Fruit fly (Drosophila melanogaster) whole organism, embryonic: Measurements from ENCODE around the gene CG6066.
A peak's percentile ranks its signal among the peaks of the same experiment; 100 is the strongest.

ENCODE experiments used
- CG10431 ChIP-seq: fragments of 200-800 bp; sonication (Bioruptor generic); optimal IDR thresholded peaks from 3 replicates; lab custom pipeline; 2018; ENCODE audit warnings: missing biosample characterization, mild to moderate bottlenecking, missing genetic modification characterization
- CG10654 ChIP-seq: fragments of 200-800 bp; sonication (Bioruptor generic); optimal IDR thresholded peaks from 2 replicates; lab custom pipeline; 2016; ENCODE audit warnings: missing biosample characterization, missing genetic modification characterization
- CG11723 ChIP-seq: fragments of 200-800 bp; sonication (Bioruptor generic); optimal IDR thresholded peaks from 2 replicates; lab custom pipeline; 2017; ENCODE audit warnings: missing biosample characterization, mild to moderate bottlenecking, missing genetic modification characterization
- CG12659 ChIP-seq: fragments of 200-800 bp; sonication (Bioruptor generic); optimal IDR thresholded peaks from 3 replicates; lab custom pipeline; 2017; ENCODE audit warnings: mild to moderate bottlenecking, missing biosample characterization, missing genetic modification reagents, missing genetic modification characterization
- CG13287 ChIP-seq: fragments of 200-800 bp; sonication (Bioruptor generic); IDR thresholded peaks from 2 replicates; pipeline ENCODE4 v1.3.6; 2022; ENCODE audit warnings: missing biosample characterization, missing genetic modification characterization; ENCODE audit not compliant: partially characterized antibody
- CG13624 ChIP-seq: fragments of 200-800 bp; sonication (Bioruptor generic); optimal IDR thresholded peaks from 2 replicates; lab custom pipeline; 2016; ENCODE audit warnings: missing biosample characterization, missing genetic modification characterization
- CG1602 ChIP-seq: fragments of 200-800 bp; sonication (Bioruptor generic); optimal IDR thresholded peaks from 3 replicates; lab custom pipeline; 2016; ENCODE audit warnings: missing biosample characterization, missing genetic modification characterization
- CG17385 ChIP-seq: fragments of 200-800 bp; sonication (Bioruptor generic); optimal IDR thresholded peaks from 3 replicates; lab custom pipeline; 2018; ENCODE audit warnings: missing biosample characterization, mild to moderate bottlenecking, missing genetic modification characterization
- CG17802 ChIP-seq: fragments of 200-800 bp; sonication (Bioruptor generic); optimal IDR thresholded peaks from 2 replicates; lab custom pipeline; 2018; ENCODE audit warnings: missing biosample characterization, mild to moderate bottlenecking, missing genetic modification characterization, moderate library complexity
- CG1792 ChIP-seq: fragments of 200-800 bp; sonication (Bioruptor generic); optimal IDR thresholded peaks from 2 replicates; lab custom pipeline; 2016; ENCODE audit warnings: missing biosample characterization, missing genetic modification characterization
- CG3163 ChIP-seq: fragments of 200-800 bp; sonication (Bioruptor generic); optimal IDR thresholded peaks from 3 replicates; lab custom pipeline; 2016; ENCODE audit warnings: missing biosample characterization, missing genetic modification characterization
- CG34224 ChIP-seq: fragments of 200-800 bp; sonication (Bioruptor generic); IDR thresholded peaks from 3 replicates; pipeline ENCODE4 v1.3.6; 2022; ENCODE audit warnings: missing biosample characterization, missing genetic modification characterization; ENCODE audit not compliant: partially characterized antibody
- CG34422 ChIP-seq: fragments of 200-800 bp; sonication (Bioruptor generic); IDR thresholded peaks from 3 replicates; pipeline ENCODE4 v1.3.6; 2022; ENCODE audit warnings: missing biosample characterization, missing genetic modification characterization
- CG3847 ChIP-seq: fragments of 200-800 bp; sonication (Bioruptor generic); IDR thresholded peaks from 2 replicates; pipeline ENCODE4 v1.3.6; 2022; ENCODE audit warnings: missing biosample characterization, missing genetic modification characterization
- CG3995 ChIP-seq: fragments of 200-800 bp; sonication (Bioruptor generic); optimal IDR thresholded peaks from 3 replicates; lab custom pipeline; 2016; ENCODE audit warnings: missing biosample characterization, missing genetic modification characterization
- CG43689 ChIP-seq: fragments of 200-800 bp; sonication (Bioruptor generic); IDR thresholded peaks from 2 replicates; pipeline ENCODE4 v1.3.6; 2022; ENCODE audit warnings: missing biosample characterization, missing genetic modification characterization
- CG7372 ChIP-seq: fragments of 200-800 bp; sonication (Bioruptor generic); IDR thresholded peaks from 2 replicates; pipeline ENCODE4 v1.3.6; 2022; ENCODE audit warnings: missing biosample characterization, missing genetic modification characterization
- CG7928 ChIP-seq: fragments of 200-800 bp; sonication (Bioruptor generic); optimal IDR thresholded peaks from 2 replicates; lab custom pipeline; 2017; ENCODE audit warnings: missing biosample characterization, mild to moderate bottlenecking, missing genetic modification characterization
- Camta ChIP-seq: fragments of 200-800 bp; sonication (Bioruptor generic); optimal IDR thresholded peaks from 2 replicates; lab custom pipeline; 2016; ENCODE audit warnings: missing biosample characterization, missing genetic modification characterization
- Dek ChIP-seq: fragments of 200-800 bp; sonication (Bioruptor generic); optimal IDR thresholded peaks from 3 replicates; lab custom pipeline; 2019; ENCODE audit warnings: missing biosample characterization, mild to moderate bottlenecking, missing genetic modification characterization, moderate library complexity
- Doc3 ChIP-seq: fragments of 200-800 bp; sonication (Bioruptor generic); IDR thresholded peaks from 3 replicates; pipeline ENCODE4 v1.3.6; 2022; ENCODE audit warnings: missing biosample characterization, missing genetic modification characterization; ENCODE audit not compliant: partially characterized antibody
- ERR ChIP-seq: fragments of 200-800 bp; sonication (Bioruptor generic); optimal IDR thresholded peaks from 2 replicates; lab custom pipeline; 2016; ENCODE audit warnings: missing biosample characterization, missing genetic modification characterization
- Fer1 ChIP-seq: fragments of 200-800 bp; sonication (Bioruptor generic); optimal IDR thresholded peaks from 2 replicates; lab custom pipeline; 2017; ENCODE audit warnings: missing biosample characterization, mild to moderate bottlenecking, missing genetic modification characterization
- Fer2 ChIP-seq: fragments of 200-800 bp; sonication (Bioruptor generic); optimal IDR thresholded peaks from 2 replicates; lab custom pipeline; 2018; ENCODE audit warnings: missing biosample characterization, mild to moderate bottlenecking, missing genetic modification characterization, moderate library complexity
- HLH54F ChIP-seq: fragments of 200-800 bp; sonication (Bioruptor generic); optimal IDR thresholded peaks from 3 replicates; lab custom pipeline; 2016; ENCODE audit warnings: missing biosample characterization, missing genetic modification characterization
- Hr3 ChIP-seq: fragments of 200-800 bp; sonication (Bioruptor generic); optimal IDR thresholded peaks from 3 replicates; lab custom pipeline; 2016; ENCODE audit warnings: missing biosample characterization, missing genetic modification characterization
- Hsf ChIP-seq: fragments of 200-800 bp; sonication (Bioruptor generic); optimal IDR thresholded peaks from 3 replicates; lab custom pipeline; 2016; ENCODE audit warnings: missing biosample characterization, missing genetic modification characterization
- Lim3 ChIP-seq: fragments of 200-800 bp; sonication (Bioruptor generic); IDR thresholded peaks from 2 replicates; pipeline ENCODE4 v1.3.6; 2022; ENCODE audit warnings: missing biosample characterization, missing genetic modification characterization
- Mrtf ChIP-seq: fragments of 200-800 bp; sonication (Bioruptor generic); IDR thresholded peaks from 3 replicates; pipeline ENCODE4 v1.3.6; 2022; ENCODE audit warnings: missing biosample characterization, missing genetic modification characterization
- Oaz ChIP-seq: fragments of 200-800 bp; sonication (Bioruptor generic); IDR thresholded peaks from 2 replicates; pipeline ENCODE4 v1.3.6; 2022; ENCODE audit warnings: missing biosample characterization, missing genetic modification characterization
- Six4 ChIP-seq: fragments of 200-800 bp; sonication (Bioruptor generic); optimal IDR thresholded peaks from 2 replicates; lab custom pipeline; 2016; ENCODE audit warnings: missing biosample characterization, missing genetic modification characterization
- Ssrp ChIP-seq: fragments of 200-800 bp; sonication (Bioruptor generic); optimal IDR thresholded peaks from 2 replicates; lab custom pipeline; 2018; ENCODE audit warnings: missing biosample characterization, mild to moderate bottlenecking, missing genetic modification characterization, moderate library complexity
- Tbp ChIP-seq: fragments of >200 bp; optimal IDR thresholded peaks from 2 replicates; lab custom pipeline; 2018; ENCODE audit warnings: missing biosample characterization, missing genetic modification characterization
- bbx ChIP-seq: fragments of 200-800 bp; sonication (Bioruptor generic); IDR thresholded peaks from 2 replicates; pipeline ENCODE4 v1.3.6; 2022; ENCODE audit warnings: missing biosample characterization, missing genetic modification characterization; ENCODE audit not compliant: partially characterized antibody
- br ChIP-seq: fragments of >200 bp; optimal IDR thresholded peaks from 2 replicates; lab custom pipeline; 2017
- bsh ChIP-seq, 2 experiments: fragments of 200-800 bp; sonication (Bioruptor generic); optimal IDR thresholded peaks; 2 replicates each; lab custom pipeline; 2017 to 2018; ENCODE audit warnings: mild to moderate bottlenecking in 2 of 2, missing biosample characterization in 2 of 2, missing genetic modification characterization in 2 of 2, moderate library complexity in 1 of 2
- eve ChIP-seq, 2 experiments: fragments of >200 bp; optimal IDR thresholded peaks; 2 replicates each; lab custom pipeline; 2017; ENCODE audit warnings: missing biosample characterization in 2 of 2, missing genetic modification characterization in 2 of 2
- h ChIP-seq: fragments of >200 bp; optimal IDR thresholded peaks from 2 replicates; lab custom pipeline; 2017
- kni ChIP-seq: fragments of 200-800 bp; sonication (Bioruptor generic); optimal IDR thresholded peaks from 3 replicates; lab custom pipeline; 2017; ENCODE audit warnings: mild to moderate bottlenecking, missing biosample characterization, missing genetic modification reagents, missing genetic modification characterization
- lmd ChIP-seq: fragments of 200-800 bp; sonication (Bioruptor generic); IDR thresholded peaks from 2 replicates; pipeline ENCODE4 v1.3.6; 2022; ENCODE audit warnings: missing biosample characterization, missing genetic modification characterization
- nmo ChIP-seq: fragments of 200-800 bp; sonication (Bioruptor generic); optimal IDR thresholded peaks from 2 replicates; lab custom pipeline; 2018; ENCODE audit warnings: missing biosample characterization, mild to moderate bottlenecking, missing genetic modification characterization, moderate library complexity
- otp ChIP-seq: fragments of 200-800 bp; sonication (Bioruptor generic); IDR thresholded peaks from 3 replicates; pipeline ENCODE4, ENCODE4 v1.3.6; 2022; ENCODE audit warnings: missing biosample characterization, missing genetic modification characterization
- peb ChIP-seq: fragments of 200-800 bp; sonication (Bioruptor generic); IDR thresholded peaks from 2 replicates; pipeline ENCODE4 v1.3.6; 2022; ENCODE audit warnings: missing biosample characterization, missing genetic modification characterization
- repo ChIP-seq: fragments of 200-800 bp; sonication (Bioruptor generic); optimal IDR thresholded peaks from 2 replicates; lab custom pipeline; 2016; ENCODE audit warnings: missing biosample characterization, missing genetic modification characterization
- row ChIP-seq: fragments of 200-800 bp; sonication (Bioruptor generic); IDR thresholded peaks from 3 replicates; pipeline ENCODE4 v1.3.6; 2022; ENCODE audit warnings: missing biosample characterization, missing genetic modification characterization
- sim ChIP-seq: fragments of 200-800 bp; sonication (Bioruptor generic); IDR thresholded peaks from 2 replicates; pipeline ENCODE4 v1.3.6; 2022; ENCODE audit warnings: missing biosample characterization, missing genetic modification characterization
- slbo ChIP-seq: fragments of 200-800 bp; sonication (Bioruptor generic); IDR thresholded peaks from 2 replicates; pipeline ENCODE4 v1.3.6; 2022; ENCODE audit warnings: missing biosample characterization, missing genetic modification characterization
- slou ChIP-seq: fragments of 200-800 bp; sonication (Bioruptor generic); optimal IDR thresholded peaks from 3 replicates; lab custom pipeline; 2016; ENCODE audit warnings: missing biosample characterization, missing genetic modification characterization
- slp2 ChIP-seq: fragments of 200-800 bp; sonication (Bioruptor generic); optimal IDR thresholded peaks from 2 replicates; lab custom pipeline; 2016; ENCODE audit warnings: missing biosample characterization, missing genetic modification characterization
- sqz ChIP-seq: fragments of 200-800 bp; sonication (Bioruptor generic); optimal IDR thresholded peaks from 3 replicates; lab custom pipeline; 2018; ENCODE audit warnings: missing biosample characterization, mild to moderate bottlenecking, missing genetic modification characterization

Gene CG6066

dm6 chr3R:27111784-27112602 is 4.5 kb downstream of the CG6066 start, which contains the start of the genes gb and CG5815 (continued):
- TF ChIP-seq Oaz (peak; percentile 80), Mrtf (GFP tag; lab: Robert Waterston, UW) (peak; percentile 88), HLH54F (GFP tag; lab: Kevin White, UChicago) (peak; percentile 87), Tbp (GFP tag; lab: Kevin White, UChicago) (no peak), CG17385 (GFP tag; lab: Kevin White, UChicago) (peak; percentile 91), otp (GFP tag; lab: Robert Waterston, UW) (peak; percentile 85), Doc3 (GFP tag; lab: Robert Waterston, UW) (peak; percentile 98), CG11723 (no peak), Fer2 (peak; percentile 87), Fer1 (peak; percentile 92), CG10654 (peak; percentile 86), CG1602 (GFP tag; lab: Kevin White, UChicago) (peak; percentile 91), eve (GFP tag; optimal IDR thresholded peaks at IDR 0.05; lab: Kevin White, UChicago) (no peak), bbx (GFP tag; lab: Robert Waterston, UW) (peak; percentile 85), Camta (GFP tag; lab: Kevin White, UChicago) (peak; percentile 73), slbo (GFP tag; lab: Robert Waterston, UW) (peak; percentile 95), slp2 (GFP tag; lab: Kevin White, UChicago) (peak; percentile 55), slou (GFP tag; lab: Kevin White, UChicago) (peak; percentile 78), CG13624 (GFP tag; lab: Kevin White, UChicago) (peak; percentile 80), CG43689 (peak; percentile 64), lmd (peak; percentile 91), br (lab: Kevin White, UChicago) (no peak), CG13287 (GFP tag; lab: Robert Waterston, UW) (peak; percentile 99), CG17802 (tag; lab: Kevin White, UChicago) (peak; percentile 75), CG10431 (GFP tag; lab: Kevin White, UChicago) (peak; percentile 57), bsh (GFP tag; optimal IDR thresholded peaks at IDR 0.05; lab: Kevin White, UChicago) (peak; percentile 60 to 90), CG7928 (GFP tag; lab: Kevin White, UChicago) (peak; percentile 74), h (lab: Kevin White, UChicago) (no peak), CG34224 (peak; percentile 98), Ssrp (tag; lab: Kevin White, UChicago) (peak; percentile 87), kni (GFP tag; lab: Kevin White, UChicago) (peak; percentile 98), repo (GFP tag; lab: Kevin White, UChicago) (no peak), CG3995 (GFP tag; lab: Kevin White, UChicago) (peak; percentile 53), nmo (GFP tag; lab: Kevin White, UChicago) (peak; percentile 94), Six4 (peak; percentile 89), sqz (GFP tag; lab: Kevin White, UChicago) (no peak), Dek (tag; lab: Kevin White, UChicago) (peak; percentile 86), peb (GFP tag; lab: Robert Waterston, UW) (peak; percentile 73), CG3163 (GFP tag; lab: Kevin White, UChicago) (peak; percentile 20), CG1792 (GFP tag; lab: Kevin White, UChicago) (peak; percentile 17), CG7372 (GFP tag; lab: Robert Waterston, UW) (peak; percentile 83), CG34422 (GFP tag; lab: Robert Waterston, UW) (peak; percentile 72), Lim3 (GFP tag; lab: Robert Waterston, UW) (peak; percentile 60; the same call in 1 of the 2 replicates), Hsf (peak; percentile 91), sim (GFP tag; lab: Robert Waterston, UW) (peak; percentile 64), row (GFP tag; lab: Robert Waterston, UW) (peak; percentile 97), Hr3 (GFP tag; lab: Kevin White, UChicago) (peak; percentile 95), CG3847 (peak; percentile 93), ERR (GFP tag; lab: Kevin White, UChicago) (peak; percentile 61), CG12659 (GFP tag; lab: Kevin White, UChicago) (peak; percentile 96)
